Worm (Caenorhabditis elegans): ENCODE data around the gene Y22D7AL.16.

Gene Y22D7AL.16

DNA sequence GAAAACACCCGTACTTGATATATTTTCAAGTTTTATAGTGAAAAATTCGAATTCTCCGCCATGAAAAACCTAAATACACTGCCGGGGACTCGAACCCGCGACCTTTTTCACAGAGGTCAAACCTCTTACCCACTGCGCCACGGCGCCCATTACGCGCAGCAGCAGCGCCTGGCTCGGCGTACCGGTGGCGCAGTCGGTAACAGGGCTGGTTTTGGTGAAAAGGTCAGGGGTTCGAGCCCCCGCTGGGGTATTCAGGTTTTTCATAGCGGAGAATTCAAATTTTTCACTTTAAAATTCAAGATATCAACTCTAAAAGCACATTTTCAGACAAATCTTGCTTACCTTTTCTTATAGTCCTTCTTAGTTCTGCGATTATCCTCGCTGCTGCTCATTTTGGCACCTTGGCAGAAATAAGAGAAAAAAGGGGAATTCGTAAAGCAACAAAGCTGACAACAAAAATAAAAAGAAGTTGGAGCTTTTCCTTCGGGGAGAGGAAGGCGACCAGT, at the start of gene Y22D7AL.16:
Gene Y22D7AL.16 (minus strand): TSS at position 456 of the 506 bp plus-strand sequence.
- TF ChIP-seq elt-1 (tag; optimal IDR thresholded peaks at IDR 0.05), result no peak
- no peak for TF ChIP-seq ceh-82 (tag; optimal IDR thresholded peaks at IDR 0.05)
- TF ChIP-seq ztf-11 (tag; optimal IDR thresholded peaks at IDR 0.05), result no peak
- no peak for TF ChIP-seq lin-39 (tag; optimal IDR thresholded peaks at IDR 0.05)
- no peak for TF ChIP-seq nhr-10 (tag; optimal IDR thresholded peaks at IDR 0.05)
- TF ChIP-seq nhr-237 (tag; optimal IDR thresholded peaks at IDR 0.05), result no peak
- TF ChIP-seq nhr-6 (tag; optimal IDR thresholded peaks at IDR 0.05), result no peak
- TF ChIP-seq Y55F3AM.14 (GFP tag; optimal IDR thresholded peaks at IDR 0.05), result no peak
- TF ChIP-seq F13H6.1 (tag; optimal IDR thresholded peaks at IDR 0.05), result no peak
- no peak for TF ChIP-seq nhr-11 (tag; optimal IDR thresholded peaks at IDR 0.05)
- no peak for TF ChIP-seq peb-1 (tag; optimal IDR thresholded peaks at IDR 0.05)
- TF ChIP-seq sma-3 (GFP tag; optimal IDR thresholded peaks at IDR 0.05), result no peak
- no peak for TF ChIP-seq aly-2 (tag; optimal IDR thresholded peaks at IDR 0.05)
- TF ChIP-seq gmeb-1 (tag; optimal IDR thresholded peaks at IDR 0.05), result no peak
- no peak for TF ChIP-seq ama-1 (optimal IDR thresholded peaks at IDR 0.05)
- no peak for TF ChIP-seq nhr-21 (tag; optimal IDR thresholded peaks at IDR 0.05)
- no peak for TF ChIP-seq unc-62 (GFP tag; optimal IDR thresholded peaks at IDR 0.05)
- no peak for TF ChIP-seq lsy-2 (tag; optimal IDR thresholded peaks at IDR 0.05)

ce11 chrIII:1713991-1714611, 49.1 kb upstream of the Y22D7AL.16 start:
- TF ChIP-seq ztf-1 (GFP tag; conservative IDR thresholded peaks at IDR 0.05) (no peak), lin-13 (GFP tag; optimal IDR thresholded peaks at IDR 0.05) (no peak), fos-1 (tag; optimal IDR thresholded peaks at IDR 0.05) (no peak), nhr-21 (tag; optimal IDR thresholded peaks at IDR 0.05) (no peak), elt-3 (tag; optimal IDR thresholded peaks at IDR 0.05) (no peak), nhr-77 (tag; optimal IDR thresholded peaks at IDR 0.05) (no peak), nhr-6 (tag; optimal IDR thresholded peaks at IDR 0.05) (no peak), peb-1 (tag; optimal IDR thresholded peaks at IDR 0.05) (no peak), ztf-4 (tag; optimal IDR thresholded peaks at IDR 0.05) (no peak), mbf-1 (tag; optimal IDR thresholded peaks at IDR 0.05) (no peak)

DNA sequence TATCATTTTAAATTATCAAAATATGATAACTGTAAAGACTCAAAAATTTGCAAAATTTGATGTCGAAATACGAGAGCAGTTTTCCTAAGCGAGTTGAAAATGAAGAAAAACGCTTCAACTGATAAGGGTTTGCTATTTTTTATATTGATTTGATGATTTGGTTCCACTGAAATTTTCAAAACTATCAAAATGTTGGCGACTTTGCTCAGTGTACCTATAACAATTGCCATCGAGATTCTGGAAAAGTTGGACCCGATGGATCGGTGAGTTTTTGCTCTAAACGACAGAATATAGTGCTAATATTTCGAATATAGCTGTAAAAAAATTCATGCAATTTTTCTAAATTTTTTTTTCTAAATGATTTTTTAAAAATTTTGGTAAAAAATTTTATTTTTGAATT, 40.8 kb upstream of the Y22D7AL.16 start, which contains the start of the genes fbxa-13 and Y22D7AR.2:
Gene fbxa-13 (minus strand): TSS at position 101 of the 400 bp plus-strand sequence.
Gene Y22D7AR.2 (plus strand): TSS at position 148 of the 400 bp plus-strand sequence.
- TF ChIP-seq unc-62 (GFP tag; optimal IDR thresholded peaks at IDR 0.05), result no peak
- TF ChIP-seq ztf-11 (tag; optimal IDR thresholded peaks at IDR 0.05), result no peak
- no peak for TF ChIP-seq R02D3.7 (tag; optimal IDR thresholded peaks at IDR 0.05)
- TF ChIP-seq skn-1 (tag; optimal IDR thresholded peaks at IDR 0.05), result no peak
- no peak for TF ChIP-seq Y55F3AM.14 (GFP tag; optimal IDR thresholded peaks at IDR 0.05)
- no peak for TF ChIP-seq ceh-82 (tag; optimal IDR thresholded peaks at IDR 0.05)
- TF ChIP-seq F13H6.1 (tag; optimal IDR thresholded peaks at IDR 0.05), result no peak
- TF ChIP-seq ceh-16 (tag; optimal IDR thresholded peaks at IDR 0.05), result no peak
- no peak for TF ChIP-seq nhr-129 (tag; optimal IDR thresholded peaks at IDR 0.05)
- TF ChIP-seq lin-13 (GFP tag; optimal IDR thresholded peaks at IDR 0.05), result no peak
- no peak for TF ChIP-seq peb-1 (tag; optimal IDR thresholded peaks at IDR 0.05)
- no peak for TF ChIP-seq mdl-1 (tag; optimal IDR thresholded peaks at IDR 0.05)
- TF ChIP-seq unc-55 (GFP tag; optimal IDR thresholded peaks at IDR 0.05), result no peak
- TF ChIP-seq alr-1 (tag; optimal IDR thresholded peaks at IDR 0.05), result no peak
- TF ChIP-seq nhr-11 (tag; optimal IDR thresholded peaks at IDR 0.05), result no peak
- TF ChIP-seq nhr-25 (tag; optimal IDR thresholded peaks at IDR 0.05), result no peak
- TF ChIP-seq lin-11 (tag; optimal IDR thresholded peaks at IDR 0.05), result no peak

DNA sequence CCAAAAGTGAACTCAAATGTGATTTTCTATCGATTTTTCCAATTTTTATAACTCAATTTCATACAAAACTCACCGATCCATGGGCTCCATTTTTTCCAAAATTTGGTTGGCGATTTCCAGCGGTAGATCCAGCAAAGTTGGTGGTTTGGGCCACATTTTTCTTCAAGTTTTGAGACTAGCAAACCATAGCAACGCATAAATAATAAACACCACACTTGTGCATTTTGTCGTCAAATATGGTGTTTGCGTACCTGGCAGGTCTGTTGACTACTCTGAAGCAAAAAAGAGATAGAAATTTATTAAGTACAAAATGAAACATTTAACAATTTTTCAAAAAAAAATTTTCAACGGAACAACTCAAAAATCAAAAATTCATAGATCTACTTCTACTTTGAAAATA, 40.3 kb upstream of the Y22D7AL.16 start:
- TF ChIP-seq nhr-77 (tag; optimal IDR thresholded peaks at IDR 0.05), result no peak
- no peak for TF ChIP-seq R02D3.7 (tag; optimal IDR thresholded peaks at IDR 0.05)
- TF ChIP-seq sma-3 (GFP tag; optimal IDR thresholded peaks at IDR 0.05), result no peak
- no peak for TF ChIP-seq F13H6.1 (tag; optimal IDR thresholded peaks at IDR 0.05)
- no peak for TF ChIP-seq gmeb-1 (tag; optimal IDR thresholded peaks at IDR 0.05)
- no peak for TF ChIP-seq sem-4 (tag; optimal IDR thresholded peaks at IDR 0.05)
- TF ChIP-seq Y55F3AM.14 (GFP tag; optimal IDR thresholded peaks at IDR 0.05), result no peak
- TF ChIP-seq nhr-25 (tag; optimal IDR thresholded peaks at IDR 0.05), result no peak
- no peak for TF ChIP-seq fos-1 (tag; optimal IDR thresholded peaks at IDR 0.05)
- no peak for TF ChIP-seq egl-27 (tag; optimal IDR thresholded peaks at IDR 0.05)
- no peak for TF ChIP-seq nhr-11 (tag; optimal IDR thresholded peaks at IDR 0.05)
- TF ChIP-seq elt-1 (tag; optimal IDR thresholded peaks at IDR 0.05), result no peak
- no peak for TF ChIP-seq ztf-1 (GFP tag; conservative IDR thresholded peaks at IDR 0.05)
- TF ChIP-seq sma-9 (GFP tag; optimal IDR thresholded peaks at IDR 0.05), result no peak
- no peak for TF ChIP-seq sma-9 (tag; optimal IDR thresholded peaks at IDR 0.05)

All from whole organism, L2 larva.